Worm (Caenorhabditis elegans) whole organism, mixed stage, embryonic: ENCODE measurements around the gene zip-1.

Experiments
- M03D4.4 ChIP-seq: sonication (generic microtip); optimal IDR thresholded peaks from 2 replicates; lab custom pipeline; 2017; ENCODE audit warnings: mild to moderate bottlenecking, missing genetic modification characterization, missing compliant biosample characterization
- bed-3 ChIP-seq: fragments of 200-800 bp; sonication (Bioruptor generic); optimal IDR thresholded peaks from 3 replicates; lab custom pipeline; 2018; ENCODE audit warnings: mild to moderate bottlenecking, missing genetic modification characterization, moderate library complexity, missing compliant biosample characterization
- blmp-1 ChIP-seq: fragments of 150-350 bp; optimal IDR thresholded peaks from 2 replicates; lab custom pipeline; 2014; ENCODE audit warnings: missing biosample characterization, missing genetic modification characterization
- ceh-39 ChIP-seq: fragments of 150-350 bp; optimal IDR thresholded peaks from 2 replicates; lab custom pipeline; 2014; ENCODE audit warnings: missing biosample characterization, missing genetic modification characterization
- ceh-43 ChIP-seq: fragments of 200-800 bp; sonication (Bioruptor generic); optimal IDR thresholded peaks from 2 replicates; lab custom pipeline; 2018; ENCODE audit warnings: mild to moderate bottlenecking, missing genetic modification characterization, moderate library complexity, missing compliant biosample characterization
- ceh-83 ChIP-seq: fragments of 200-800 bp; sonication (Bioruptor generic); optimal IDR thresholded peaks from 2 replicates; lab custom pipeline; 2018; ENCODE audit warnings: mild to moderate bottlenecking, missing genetic modification characterization, missing compliant biosample characterization
- ces-1 ChIP-seq: fragments of 150-350 bp; optimal IDR thresholded peaks from 2 replicates; lab custom pipeline; 2014; ENCODE audit warnings: missing biosample characterization, missing genetic modification reagents, missing genetic modification characterization
- cnd-1 ChIP-seq: fragments of 200-800 bp; sonication (Bioruptor generic); optimal IDR thresholded peaks from 2 replicates; lab custom pipeline; 2018; ENCODE audit warnings: mild to moderate bottlenecking, missing genetic modification characterization, missing compliant biosample characterization
- drap-1 ChIP-seq: fragments of 200-800 bp; sonication (Bioruptor generic); optimal IDR thresholded peaks from 3 replicates; lab custom pipeline; 2018; ENCODE audit warnings: mild to moderate bottlenecking, missing genetic modification characterization, missing compliant biosample characterization
- elt-1 ChIP-seq: sonication (generic microtip); optimal IDR thresholded peaks from 2 replicates; lab custom pipeline; 2017; ENCODE audit warnings: missing genetic modification characterization, mild to moderate bottlenecking, missing compliant biosample characterization, antibody characterized with exemption, moderate library complexity, borderline replicate concordance; ENCODE audit not compliant: insufficient read depth
- elt-3 ChIP-seq: fragments of 150-350 bp; optimal IDR thresholded peaks from 2 replicates; lab custom pipeline; 2014; ENCODE audit warnings: missing biosample characterization, missing genetic modification characterization
- flh-1 ChIP-seq: fragments of 200-800 bp; sonication (Bioruptor generic); optimal IDR thresholded peaks from 2 replicates; lab custom pipeline; 2018; ENCODE audit warnings: mild to moderate bottlenecking, missing genetic modification characterization, moderate library complexity, missing compliant biosample characterization
- ham-2 ChIP-seq: fragments of 200-800 bp; sonication (Bioruptor generic); optimal IDR thresholded peaks from 2 replicates; lab custom pipeline; 2018; ENCODE audit warnings: mild to moderate bottlenecking, missing genetic modification characterization, missing compliant biosample characterization
- hlh-1 ChIP-seq: fragments of 150-350 bp; optimal IDR thresholded peaks from 2 replicates; lab custom pipeline; 2014; ENCODE audit warnings: missing biosample characterization, missing genetic modification reagents, missing genetic modification characterization
- lin-13 ChIP-seq: fragments of 150-350 bp; optimal IDR thresholded peaks from 2 replicates; lab custom pipeline; 2014; ENCODE audit warnings: missing biosample characterization, missing genetic modification characterization
- lin-32 ChIP-seq: fragments of 200-800 bp; sonication (Bioruptor generic); optimal IDR thresholded peaks from 2 replicates; lab custom pipeline; 2018; ENCODE audit warnings: mild to moderate bottlenecking, missing genetic modification characterization, missing compliant biosample characterization
- lsy-2 ChIP-seq: fragments of 150-350 bp; optimal IDR thresholded peaks from 2 replicates; lab custom pipeline; 2014; ENCODE audit warnings: missing biosample characterization, missing genetic modification characterization
- mab-5 ChIP-seq: fragments of 150-350 bp; optimal IDR thresholded peaks from 2 replicates; lab custom pipeline; 2014; ENCODE audit warnings: missing biosample characterization, missing genetic modification characterization
- mep-1 ChIP-seq: fragments of 150-350 bp; optimal IDR thresholded peaks from 2 replicates; lab custom pipeline; 2017; ENCODE audit warnings: missing biosample characterization, missing genetic modification reagents, missing genetic modification characterization, inconsistent platforms
- mls-2 ChIP-seq: sonication (generic microtip); optimal IDR thresholded peaks from 2 replicates; lab custom pipeline; 2016; ENCODE audit warnings: mild to moderate bottlenecking, missing genetic modification characterization, moderate library complexity, missing compliant biosample characterization
- nhr-12 ChIP-seq: fragments of 150-350 bp; optimal IDR thresholded peaks from 2 replicates; lab custom pipeline; 2014; ENCODE audit warnings: missing biosample characterization, missing genetic modification characterization
- nhr-2 ChIP-seq: fragments of 150-350 bp; optimal IDR thresholded peaks from 2 replicates; lab custom pipeline; 2014; ENCODE audit warnings: missing biosample characterization, missing genetic modification characterization
- nhr-237 ChIP-seq: fragments of 150-350 bp; optimal IDR thresholded peaks from 2 replicates; lab custom pipeline; 2014; ENCODE audit warnings: missing biosample characterization, missing genetic modification characterization
- nhr-28 ChIP-seq: fragments of 150-350 bp; optimal IDR thresholded peaks from 2 replicates; lab custom pipeline; 2014; ENCODE audit warnings: missing biosample characterization, missing genetic modification characterization
- nhr-76 ChIP-seq: sonication (generic microtip); optimal IDR thresholded peaks from 2 replicates; lab custom pipeline; 2017; ENCODE audit warnings: missing biosample characterization, missing genetic modification characterization
- pha-4 ChIP-seq: fragments of 150-350 bp; optimal IDR thresholded peaks from 2 replicates; lab custom pipeline; 2018; ENCODE audit warnings: missing biosample characterization, missing genetic modification reagents, missing genetic modification characterization
- sem-2 ChIP-seq: fragments of 200-800 bp; sonication (Bioruptor generic); optimal IDR thresholded peaks from 2 replicates; lab custom pipeline; 2018; ENCODE audit warnings: mild to moderate bottlenecking, missing genetic modification characterization, missing compliant biosample characterization
- snpc-4 ChIP-seq: fragments of 150-350 bp; optimal IDR thresholded peaks from 2 replicates; lab custom pipeline; 2014; ENCODE audit warnings: missing biosample characterization, missing genetic modification characterization
- sptf-1 ChIP-seq: sonication (generic microtip); optimal IDR thresholded peaks from 2 replicates; lab custom pipeline; 2017; ENCODE audit warnings: mild to moderate bottlenecking, missing genetic modification characterization, moderate library complexity, missing compliant biosample characterization
- tbx-8 ChIP-seq: fragments of 200-800 bp; sonication (Bioruptor generic); optimal IDR thresholded peaks from 2 replicates; lab custom pipeline; 2018; ENCODE audit warnings: mild to moderate bottlenecking, missing genetic modification characterization, moderate library complexity, missing compliant biosample characterization
- unc-120 ChIP-seq: sonication (generic microtip); optimal IDR thresholded peaks from 2 replicates; lab custom pipeline; 2017; ENCODE audit warnings: missing genetic modification characterization, missing compliant biosample characterization; ENCODE audit not compliant: poor library complexity, severe bottlenecking
- unc-39 ChIP-seq: fragments of 150-350 bp; optimal IDR thresholded peaks from 2 replicates; lab custom pipeline; 2014; ENCODE audit warnings: missing biosample characterization, missing genetic modification characterization
- unc-62 ChIP-seq: fragments of 150-350 bp; optimal IDR thresholded peaks from 2 replicates; lab custom pipeline; 2014; ENCODE audit warnings: missing biosample characterization, missing genetic modification reagents, missing genetic modification characterization
- zip-8 ChIP-seq: fragments of 150-350 bp; optimal IDR thresholded peaks from 2 replicates; lab custom pipeline; 2014; ENCODE audit warnings: missing biosample characterization, missing genetic modification characterization
- ztf-11 ChIP-seq: fragments of 150-350 bp; optimal IDR thresholded peaks from 2 replicates; lab custom pipeline; 2014; ENCODE audit warnings: missing biosample characterization, missing genetic modification characterization

Gene zip-1

ce11 chrIII:12359265-12359664 lies 25.7 kb downstream of the zip-1 start, which contains the start of gene Y75B8A.34:
Y75B8A.34 (plus strand) TSS chrIII:12359565.
- no peak for TF ChIP-seq ceh-39 (tag; lab: Kevin White, UChicago)
- no peak for TF ChIP-seq ceh-83 (GFP tag; lab: Kevin White, UChicago)
- TF ChIP-seq nhr-76 (tag; lab: Kevin White, UChicago), result no peak
- no peak for TF ChIP-seq lsy-2
- TF ChIP-seq sem-2, result no peak
- no peak for TF ChIP-seq flh-1 (GFP tag; lab: Kevin White, UChicago)
- TF ChIP-seq nhr-28 (tag; lab: Kevin White, UChicago), result no peak
- no peak for TF ChIP-seq blmp-1
- TF ChIP-seq tbx-8 (GFP tag; lab: Kevin White, UChicago), result no peak
- TF ChIP-seq elt-1 (tag; lab: Kevin White, UChicago), result no peak
- no peak for TF ChIP-seq drap-1 (GFP tag; lab: Kevin White, UChicago)

- TF ChIP-seq hlh-1, result no peak
- peak; percentile 8 for TF ChIP-seq sptf-1 (tag; lab: Kevin White, UChicago)
- TF ChIP-seq ceh-83 (GFP tag; lab: Kevin White, UChicago), result peak; percentile 44
Measured at ce11 chrIII:12366989-12367557, 33.5 kb downstream of the zip-1 start, which contains the start of gene Y75B8A.33. Y75B8A.33 (minus strand) TSS chrIII:12367373.

ce11 chrIII:12367891-12368290 lies 34.3 kb downstream of the zip-1 start:
- TF ChIP-seq ces-1 (no peak), hlh-1 (no peak), elt-3 (no peak)

ce11 chrIII:12368462-12369306 lies 35.1 kb downstream of the zip-1 start, which contains the start of gene his-72:
his-72 (minus strand) TSS chrIII:12369050.
- TF ChIP-seq cnd-1 (tag; lab: Kevin White, UChicago), result peak; percentile 52
- TF ChIP-seq mep-1 (tag; lab: Kevin White, UChicago), result peak; percentile 50
- TF ChIP-seq lsy-2, result peak; percentile 11
- peak; percentile 53 for TF ChIP-seq mls-2 (tag; lab: Kevin White, UChicago)
- no peak for TF ChIP-seq M03D4.4 (tag; lab: Kevin White, UChicago)
- peak; percentile 46 for TF ChIP-seq ceh-39 (tag; lab: Kevin White, UChicago)
- no peak for TF ChIP-seq elt-1 (tag; lab: Kevin White, UChicago)
- no peak for TF ChIP-seq nhr-28 (tag; lab: Kevin White, UChicago)
- TF ChIP-seq mab-5 (tag; lab: Kevin White, UChicago), result no peak
- TF ChIP-seq nhr-2 (tag; lab: Kevin White, UChicago), result no peak
- TF ChIP-seq ztf-11 (tag; lab: Kevin White, UChicago), result no peak
- no peak for TF ChIP-seq snpc-4 (tag; lab: Kevin White, UChicago)
- TF ChIP-seq unc-120 (tag; lab: Kevin White, UChicago), result peak; percentile 41
- TF ChIP-seq unc-62 (GFP tag; lab: Kevin White, UChicago), result peak; percentile 12
- no peak for TF ChIP-seq elt-3
- TF ChIP-seq nhr-12 (tag; lab: Kevin White, UChicago), result peak; percentile 45
- TF ChIP-seq bed-3 (GFP tag; lab: Kevin White, UChicago), result peak; percentile 7
- no peak for TF ChIP-seq ceh-43 (GFP tag; lab: Kevin White, UChicago)
- TF ChIP-seq lin-32 (GFP tag; lab: Kevin White, UChicago), result no peak
- TF ChIP-seq ces-1, result no peak
- peak; percentile 3 for TF ChIP-seq flh-1 (GFP tag; lab: Kevin White, UChicago)
- TF ChIP-seq sptf-1 (tag; lab: Kevin White, UChicago), result peak; percentile 45
- no peak for TF ChIP-seq nhr-76 (tag; lab: Kevin White, UChicago)
- no peak for TF ChIP-seq blmp-1
- TF ChIP-seq ham-2, result peak; percentile 23
- peak; percentile 27 for TF ChIP-seq lin-13 (tag; lab: Kevin White, UChicago)
- no peak for TF ChIP-seq unc-39 (tag; lab: Kevin White, UChicago)
- no peak for TF ChIP-seq sem-2
- TF ChIP-seq hlh-1, result peak; percentile 100
- peak; percentile 75 for TF ChIP-seq ceh-83 (GFP tag; lab: Kevin White, UChicago)
- TF ChIP-seq drap-1 (GFP tag; lab: Kevin White, UChicago), result peak; percentile 54
- TF ChIP-seq pha-4 (tag; lab: Kevin White, UChicago), result peak; percentile 3
- TF ChIP-seq tbx-8 (GFP tag; lab: Kevin White, UChicago), result no peak
- TF ChIP-seq zip-8 (tag; lab: Kevin White, UChicago), result no peak
- TF ChIP-seq nhr-237 (tag; lab: Kevin White, UChicago), result no peak
